Fruit fly (Drosophila melanogaster) whole organism, embryonic: ENCODE data around the gene Der-2.

Experiments used
- C15 ChIP-seq: fragments of 200-800 bp; sonication (Bioruptor generic); IDR thresholded peaks from 3 replicates; pipeline ENCODE4 v1.3.6; 2022; ENCODE audit warnings: missing biosample characterization, missing genetic modification characterization
- CG10267 ChIP-seq: fragments of 200-800 bp; sonication (Bioruptor generic); optimal IDR thresholded peaks from 2 replicates; lab custom pipeline; 2018; ENCODE audit warnings: missing biosample characterization, mild to moderate bottlenecking, missing genetic modification characterization, moderate library complexity
- CG10274 ChIP-seq: fragments of 200-800 bp; sonication (Bioruptor generic); optimal IDR thresholded peaks from 3 replicates; lab custom pipeline; 2017; ENCODE audit warnings: missing biosample characterization, mild to moderate bottlenecking, missing genetic modification characterization
- CG10366 ChIP-seq: fragments of 200-800 bp; sonication (Bioruptor generic); IDR thresholded peaks from 2 replicates; pipeline ENCODE4 v1.3.6; 2022; ENCODE audit warnings: missing biosample characterization, missing genetic modification characterization
- CG11085 ChIP-seq: fragments of 200-800 bp; sonication (Bioruptor generic); IDR thresholded peaks from 2 replicates; pipeline ENCODE4 v1.3.6; 2022; ENCODE audit warnings: missing biosample characterization, missing genetic modification characterization
- CG1233 ChIP-seq: fragments of 200-800 bp; sonication (Bioruptor generic); optimal IDR thresholded peaks from 4 replicates; lab custom pipeline; 2018; ENCODE audit warnings: missing biosample characterization, mild to moderate bottlenecking, missing genetic modification characterization
- CG12391 ChIP-seq: fragments of 200-800 bp; sonication (Bioruptor generic); optimal IDR thresholded peaks from 3 replicates; lab custom pipeline; 2018; ENCODE audit warnings: missing biosample characterization, mild to moderate bottlenecking, missing genetic modification characterization, moderate library complexity
- CG12659 ChIP-seq: fragments of 200-800 bp; sonication (Bioruptor generic); optimal IDR thresholded peaks from 3 replicates; lab custom pipeline; 2017; ENCODE audit warnings: mild to moderate bottlenecking, missing biosample characterization, missing genetic modification reagents, missing genetic modification characterization
- CG13775 ChIP-seq: fragments of 200-800 bp; sonication (Bioruptor generic); optimal IDR thresholded peaks from 3 replicates; lab custom pipeline; 2017; ENCODE audit warnings: missing biosample characterization, mild to moderate bottlenecking, missing genetic modification characterization
- CG14050 ChIP-seq: fragments of 200-800 bp; sonication (Bioruptor generic); IDR thresholded peaks from 3 replicates; pipeline ENCODE4 v1.3.6; 2022; ENCODE audit warnings: missing biosample characterization, missing genetic modification characterization
- CG14860 ChIP-seq: fragments of 200-800 bp; sonication (Bioruptor generic); IDR thresholded peaks from 3 replicates; pipeline ENCODE4 v1.3.6; 2022; ENCODE audit warnings: missing biosample characterization, missing genetic modification characterization; ENCODE audit not compliant: partially characterized antibody
- CG15479 ChIP-seq: fragments of 200-800 bp; sonication (Bioruptor generic); optimal IDR thresholded peaks from 3 replicates; lab custom pipeline; 2019; ENCODE audit warnings: missing biosample characterization, mild to moderate bottlenecking, missing genetic modification characterization, moderate library complexity
- CG17186 ChIP-seq: fragments of 200-800 bp; sonication (Bioruptor generic); optimal IDR thresholded peaks from 3 replicates; lab custom pipeline; 2017; ENCODE audit warnings: missing biosample characterization, missing genetic modification reagents, missing genetic modification characterization
- CG17385 ChIP-seq: fragments of 200-800 bp; sonication (Bioruptor generic); optimal IDR thresholded peaks from 3 replicates; lab custom pipeline; 2018; ENCODE audit warnings: missing biosample characterization, mild to moderate bottlenecking, missing genetic modification characterization
- CG17612 ChIP-seq: fragments of 200-800 bp; sonication (Bioruptor generic); IDR thresholded peaks from 2 replicates; pipeline ENCODE4 v1.3.6; 2022; ENCODE audit warnings: missing biosample characterization, missing genetic modification characterization
- CG18599 ChIP-seq: fragments of 200-800 bp; sonication (Bioruptor generic); optimal IDR thresholded peaks from 3 replicates; lab custom pipeline; 2017; ENCODE audit warnings: missing biosample characterization, missing genetic modification characterization, mild to moderate bottlenecking, moderate library complexity, missing genetic modification reagents
- CG30403 ChIP-seq: fragments of 200-800 bp; sonication (Bioruptor generic); optimal IDR thresholded peaks from 3 replicates; lab custom pipeline; 2016; ENCODE audit warnings: missing biosample characterization, missing genetic modification characterization
- CG3995 ChIP-seq: fragments of 200-800 bp; sonication (Bioruptor generic); optimal IDR thresholded peaks from 3 replicates; lab custom pipeline; 2016; ENCODE audit warnings: missing biosample characterization, missing genetic modification characterization
- CG4360 ChIP-seq: fragments of 200-800 bp; sonication (Bioruptor generic); IDR thresholded peaks from 2 replicates; pipeline ENCODE4 v1.3.6; 2022; ENCODE audit warnings: missing biosample characterization, missing genetic modification characterization
- CG6765 ChIP-seq: fragments of 200-800 bp; sonication (Bioruptor generic); optimal IDR thresholded peaks from 3 replicates; lab custom pipeline; 2017; ENCODE audit warnings: missing biosample characterization, mild to moderate bottlenecking, missing genetic modification characterization
- CG8924 ChIP-seq: fragments of 200-800 bp; optimal IDR thresholded peaks from 3 replicates; lab custom pipeline; 2019; ENCODE audit warnings: missing biosample characterization, mild to moderate bottlenecking, missing genetic modification characterization, moderate library complexity
- CHES-1-like ChIP-seq: fragments of 200-800 bp; sonication (Bioruptor generic); optimal IDR thresholded peaks from 2 replicates; lab custom pipeline; 2016; ENCODE audit warnings: missing biosample characterization, missing genetic modification characterization
- CTCF ChIP-seq: fragments of 200-800 bp; sonication (Bioruptor generic); optimal IDR thresholded peaks from 2 replicates; lab custom pipeline; 2017; ENCODE audit warnings: missing biosample characterization, mild to moderate bottlenecking, missing genetic modification characterization, moderate library complexity
- Chrac-16 ChIP-seq: fragments of 200-800 bp; sonication (Bioruptor generic); optimal IDR thresholded peaks from 3 replicates; lab custom pipeline; 2016; ENCODE audit warnings: missing biosample characterization, missing genetic modification characterization
- CoRest ChIP-seq: fragments of 200-800 bp; sonication (Bioruptor generic); optimal IDR thresholded peaks from 3 replicates; lab custom pipeline; 2018; ENCODE audit warnings: missing biosample characterization, mild to moderate bottlenecking, missing genetic modification characterization, moderate library complexity
- Dfd ChIP-seq, 2 experiments: fragments of >200 bp; optimal IDR thresholded peaks; 2 replicates each; lab custom pipeline; 2017; ENCODE audit warnings: missing biosample characterization in 2 of 2, missing genetic modification characterization in 2 of 2
- E2f1 ChIP-seq: fragments of 200-800 bp; sonication (Bioruptor generic); IDR thresholded peaks from 2 replicates; pipeline ENCODE4 v1.3.6; 2022; ENCODE audit warnings: missing biosample characterization, missing genetic modification characterization
- E2f2 ChIP-seq: fragments of 200-800 bp; sonication (Bioruptor generic); IDR thresholded peaks from 2 replicates; pipeline ENCODE4 v1.3.6; 2022; ENCODE audit warnings: missing biosample characterization, missing genetic modification characterization
- Ets65A ChIP-seq: fragments of 200-800 bp; sonication (Bioruptor generic); peaks from one replicate; lab custom pipeline; 2016; ENCODE audit warnings: missing biosample characterization, missing genetic modification characterization
- H15 ChIP-seq: fragments of 200-800 bp; sonication (Bioruptor generic); IDR thresholded peaks from 3 replicates; pipeline ENCODE4 v1.3.6; 2022; ENCODE audit warnings: missing biosample characterization, missing genetic modification characterization
- Optix ChIP-seq: fragments of 200-800 bp; sonication (Bioruptor generic); IDR thresholded peaks from 3 replicates; pipeline ENCODE4 v1.3.6; 2022; ENCODE audit warnings: missing biosample characterization, missing genetic modification characterization
- Poxn ChIP-seq: fragments of 200-800 bp; sonication (Bioruptor generic); IDR thresholded peaks from 2 replicates; pipeline ENCODE4 v1.3.6; 2022; ENCODE audit warnings: missing biosample characterization, missing genetic modification characterization
- Stat92E ChIP-seq, 3 experiments: fragments of >200 bp in 2 of 3; fragments of 200-800 bp in 1 of 3; sonication (Bioruptor generic) in 1 of 3; optimal IDR thresholded peaks; 2 replicates each; lab custom pipeline; 2017 to 2019; ENCODE audit warnings: missing biosample characterization in 3 of 3, missing genetic modification characterization in 3 of 3, mild to moderate bottlenecking in 1 of 3, moderate library complexity in 1 of 3
- ash1 ChIP-seq: fragments of 200-800 bp; sonication (Bioruptor generic); optimal IDR thresholded peaks from 2 replicates; lab custom pipeline; 2018; ENCODE audit warnings: missing biosample characterization, mild to moderate bottlenecking, missing genetic modification characterization
- cg ChIP-seq: fragments of 200-800 bp; sonication (Bioruptor generic); optimal IDR thresholded peaks from 3 replicates; lab custom pipeline; 2019; ENCODE audit warnings: missing biosample characterization, mild to moderate bottlenecking, missing genetic modification characterization, moderate library complexity
- dm ChIP-seq: fragments of 200-800 bp; sonication (Bioruptor generic); optimal IDR thresholded peaks from 3 replicates; lab custom pipeline; 2016; ENCODE audit warnings: missing biosample characterization, missing genetic modification characterization
- fd102C ChIP-seq: fragments of 200-800 bp; sonication (Bioruptor generic); optimal IDR thresholded peaks from 2 replicates; lab custom pipeline; 2018; ENCODE audit warnings: missing biosample characterization, mild to moderate bottlenecking, missing genetic modification characterization, moderate library complexity
- gfzf ChIP-seq: fragments of 200-800 bp; sonication (Bioruptor generic); optimal IDR thresholded peaks from 2 replicates; lab custom pipeline; 2016; ENCODE audit warnings: missing biosample characterization, mild to moderate bottlenecking, missing genetic modification characterization, moderate library complexity
- hkb ChIP-seq, 2 experiments: fragments of 200-800 bp in 1 of 2; fragments of >200 bp in 1 of 2; sonication (Bioruptor generic) in 1 of 2; IDR thresholded peaks in 1 of 2; optimal IDR thresholded peaks in 1 of 2; 2 replicates each; pipeline versions ENCODE4 v1.3.6 to Lab custom; 2017 to 2022; ENCODE audit warnings: missing biosample characterization in 1 of 2, missing genetic modification characterization in 1 of 2
- jumu ChIP-seq: fragments of 200-800 bp; sonication (Bioruptor generic); optimal IDR thresholded peaks from 3 replicates; lab custom pipeline; 2016; ENCODE audit warnings: missing biosample characterization, missing genetic modification characterization
- knrl ChIP-seq: fragments of 200-800 bp; sonication (Bioruptor generic); IDR thresholded peaks from 3 replicates; pipeline ENCODE4 v1.3.6; 2022; ENCODE audit warnings: missing biosample characterization, missing genetic modification characterization; ENCODE audit not compliant: partially characterized antibody
- lab ChIP-seq: fragments of 200-800 bp; sonication (Bioruptor generic); optimal IDR thresholded peaks from 3 replicates; lab custom pipeline; 2017; ENCODE audit warnings: missing biosample characterization, missing genetic modification characterization, mild to moderate bottlenecking, moderate library complexity, missing genetic modification reagents
- nerfin-1 ChIP-seq: fragments of 200-800 bp; sonication (Bioruptor generic); optimal IDR thresholded peaks from 3 replicates; lab custom pipeline; 2019; ENCODE audit warnings: missing biosample characterization, mild to moderate bottlenecking, missing genetic modification characterization, moderate library complexity
- pros ChIP-seq: fragments of 200-800 bp; sonication (Bioruptor generic); optimal IDR thresholded peaks from 3 replicates; lab custom pipeline; 2019; ENCODE audit warnings: missing biosample characterization, mild to moderate bottlenecking, missing genetic modification characterization, moderate library complexity
- sc ChIP-seq, 3 experiments: fragments of >200 bp in 2 of 3; fragments of 200-800 bp in 1 of 3; sonication (Bioruptor generic) in 1 of 3; optimal IDR thresholded peaks; 2 replicates in 2 of 3; 3 replicates in 1 of 3; lab custom pipeline; 2017; ENCODE audit warnings: mild to moderate bottlenecking in 1 of 3, missing biosample characterization in 1 of 3, missing genetic modification characterization in 1 of 3, missing genetic modification reagents in 1 of 3
- seq ChIP-seq: fragments of 200-800 bp; sonication (Bioruptor generic); IDR thresholded peaks from 2 replicates; pipeline ENCODE4 v1.3.6; 2022; ENCODE audit warnings: missing biosample characterization, missing genetic modification characterization
- sim ChIP-seq: fragments of 200-800 bp; sonication (Bioruptor generic); IDR thresholded peaks from 2 replicates; pipeline ENCODE4 v1.3.6; 2022; ENCODE audit warnings: missing biosample characterization, missing genetic modification characterization
- sna ChIP-seq: fragments of 200-800 bp; sonication (Bioruptor generic); IDR thresholded peaks from 2 replicates; pipeline ENCODE4 v1.3.6; 2022; ENCODE audit warnings: missing biosample characterization, missing genetic modification characterization; ENCODE audit not compliant: partially characterized antibody
- tna ChIP-seq: fragments of 200-800 bp; sonication (Bioruptor generic); IDR thresholded peaks from 2 replicates; pipeline ENCODE4 v1.3.6; 2022; ENCODE audit warnings: missing biosample characterization, missing genetic modification characterization; ENCODE audit not compliant: partially characterized antibody
- zen2 ChIP-seq: fragments of 200-800 bp; sonication (Bioruptor generic); IDR thresholded peaks from 3 replicates; pipeline ENCODE4 v1.3.6; 2022; ENCODE audit warnings: missing biosample characterization, missing genetic modification characterization; ENCODE audit not compliant: partially characterized antibody

The Der-2 gene

DNA sequence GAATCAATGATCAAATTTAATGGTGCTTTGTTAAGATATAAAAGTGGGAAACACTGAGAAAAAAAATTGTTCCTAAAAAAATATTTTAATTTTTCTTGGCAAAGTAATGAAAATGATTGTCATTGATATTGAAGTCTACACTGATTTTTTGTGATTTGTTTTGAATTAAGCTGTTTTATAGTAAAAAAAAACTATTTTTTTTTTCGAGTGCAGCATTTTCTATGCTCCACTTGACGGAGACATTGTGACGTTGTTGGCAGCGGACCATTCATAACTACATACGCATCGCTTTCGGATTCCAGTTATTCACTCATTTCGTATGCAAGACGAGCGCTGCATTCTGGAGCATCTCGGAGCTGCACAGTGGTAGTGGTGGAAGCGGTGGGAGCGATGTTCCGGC lies 40.2 kb upstream of the Der-2 start (continued):
- TF ChIP-seq Dfd (GFP tag; optimal IDR thresholded peaks at IDR 0.05; lab: Kevin White, UChicago) (no peak), CG15479 (no peak), cg (no peak), C15 (no peak), CG17385 (GFP tag; lab: Kevin White, UChicago) (peak; percentile 11), sim (GFP tag; lab: Robert Waterston, UW) (peak; percentile 81), CG12659 (GFP tag; lab: Kevin White, UChicago) (no peak), CG12391 (peak; percentile 68), CG17612 (GFP tag; lab: Robert Waterston, UW) (no peak), dm (GFP tag; lab: Kevin White, UChicago) (no peak), sc (optimal IDR thresholded peaks at IDR 0.05; lab: Kevin White, UChicago) (no peak), sc (GFP tag; optimal IDR thresholded peaks at IDR 0.05; lab: Kevin White, UChicago) (peak; percentile 14), tna (no peak), Optix (GFP tag; lab: Robert Waterston, UW) (no peak), CG8924 (tag; lab: Kevin White, UChicago) (peak; percentile 45), CHES-1-like (GFP tag; lab: Kevin White, UChicago) (no peak), CG18599 (GFP tag; lab: Kevin White, UChicago) (peak; percentile 55), CG6765 (GFP tag; lab: Kevin White, UChicago) (no peak), CG1233 (GFP tag; lab: Kevin White, UChicago) (peak; percentile 82), CG10366 (GFP tag; lab: Robert Waterston, UW) (peak; percentile 62), Poxn (GFP tag; lab: Robert Waterston, UW) (no peak), CG10274 (GFP tag; lab: Kevin White, UChicago) (no peak), fd102C (GFP tag; lab: Kevin White, UChicago) (no peak), lab (GFP tag; lab: Kevin White, UChicago) (peak; percentile 74), CG14860 (no peak), H15 (GFP tag; lab: Robert Waterston, UW) (peak; percentile 64; the same call in 2 of the 3 replicates), CG11085 (GFP tag; lab: Robert Waterston, UW) (no peak), CoRest (tag; lab: Kevin White, UChicago) (peak; percentile 40), E2f1 (peak; percentile 65), Chrac-16 (GFP tag; lab: Kevin White, UChicago) (no peak), Stat92E (GFP tag; optimal IDR thresholded peaks at IDR 0.05; lab: Kevin White, UChicago) (no peak), ash1 (no peak), CG17186 (peak; percentile 14), CTCF (GFP tag; lab: Kevin White, UChicago) (peak; percentile 52), nerfin-1 (tag; lab: Kevin White, UChicago) (peak; percentile 78), CG13775 (peak; percentile 15), pros (no peak), CG30403 (peak; percentile 70), Ets65A (GFP tag; lab: Kevin White, UChicago) (peak; percentile 81), E2f2 (GFP tag; lab: Robert Waterston, UW) (no peak; the same call in 1 of the 2 replicates), gfzf (GFP tag; lab: Kevin White, UChicago) (no peak), sna (no peak), CG10267 (tag; lab: Kevin White, UChicago) (peak; percentile 84), CG4360 (peak; percentile 49; the same call in 1 of the 2 replicates), zen2 (GFP tag; lab: Robert Waterston, UW) (no peak), jumu (GFP tag; lab: Kevin White, UChicago) (peak; percentile 5), CG14050 (GFP tag; lab: Robert Waterston, UW) (peak; percentile 49; the same call in 1 of the 3 replicates), seq (GFP tag; lab: Robert Waterston, UW) (peak; percentile 65; the same call in 1 of the 2 replicates), hkb (optimal IDR thresholded peaks at IDR 0.05; lab: Kevin White, UChicago) (no peak), hkb (GFP tag; IDR thresholded peaks at IDR 0.05; lab: Robert Waterston, UW) (peak; percentile 94), knrl (no peak), CG3995 (GFP tag; lab: Kevin White, UChicago) (no peak)
